Worm (Caenorhabditis elegans): ENCODE results near the gene talp-3.

The talp-3 gene

ce11 chrIV:14599321-14599720 is 53.9 kb downstream of the talp-3 start:
- TF ChIP-seq unc-62 (GFP tag; optimal IDR thresholded peaks at IDR 0.05): no peak

- TF ChIP-seq unc-62 (GFP tag; optimal IDR thresholded peaks at IDR 0.05): no peak
These were observed 58.9 kb downstream of the talp-3 start for ce11 chrIV:14594249-14594648.
